Fruit fly (Drosophila melanogaster) whole organism, embryonic: Measurements from ENCODE around the gene Scox.

Source experiments
- CG10209 ChIP-seq: fragments of 200-800 bp; sonication (Bioruptor generic); optimal IDR thresholded peaks from 3 replicates; lab custom pipeline; 2017; ENCODE audit warnings: missing biosample characterization, mild to moderate bottlenecking, missing genetic modification characterization, missing genetic modification reagents
- CG10431 ChIP-seq: fragments of 200-800 bp; sonication (Bioruptor generic); optimal IDR thresholded peaks from 3 replicates; lab custom pipeline; 2018; ENCODE audit warnings: missing biosample characterization, mild to moderate bottlenecking, missing genetic modification characterization
- CG11093 ChIP-seq: fragments of 200-800 bp; sonication (Bioruptor generic); IDR thresholded peaks from 3 replicates; pipeline ENCODE4 v1.3.6; 2022; ENCODE audit warnings: missing biosample characterization, missing genetic modification characterization
- CG12155 ChIP-seq: fragments of 200-800 bp; sonication (Bioruptor generic); optimal IDR thresholded peaks from 3 replicates; lab custom pipeline; 2016; ENCODE audit warnings: missing biosample characterization, missing genetic modification characterization
- CG1233 ChIP-seq: fragments of 200-800 bp; sonication (Bioruptor generic); optimal IDR thresholded peaks from 4 replicates; lab custom pipeline; 2018; ENCODE audit warnings: missing biosample characterization, mild to moderate bottlenecking, missing genetic modification characterization
- CG12391 ChIP-seq: fragments of 200-800 bp; sonication (Bioruptor generic); optimal IDR thresholded peaks from 3 replicates; lab custom pipeline; 2018; ENCODE audit warnings: missing biosample characterization, mild to moderate bottlenecking, missing genetic modification characterization, moderate library complexity
- CG12942 ChIP-seq: fragments of 200-800 bp; sonication (Bioruptor generic); optimal IDR thresholded peaks from 3 replicates; lab custom pipeline; 2016; ENCODE audit warnings: missing biosample characterization, missing genetic modification characterization
- CG13424 ChIP-seq: fragments of 200-800 bp; sonication (Bioruptor generic); optimal IDR thresholded peaks from 2 replicates; lab custom pipeline; 2019; ENCODE audit warnings: missing biosample characterization, mild to moderate bottlenecking, missing genetic modification characterization, moderate library complexity
- CG15269 ChIP-seq: fragments of 200-800 bp; sonication (Bioruptor generic); optimal IDR thresholded peaks from 2 replicates; lab custom pipeline; 2018; ENCODE audit warnings: missing biosample characterization, mild to moderate bottlenecking, missing genetic modification characterization, moderate library complexity
- CG15601 ChIP-seq: fragments of 200-800 bp; sonication (Bioruptor generic); optimal IDR thresholded peaks from 3 replicates; lab custom pipeline; 2019; ENCODE audit warnings: missing biosample characterization, mild to moderate bottlenecking, missing genetic modification characterization, moderate library complexity
- CG1647 ChIP-seq: fragments of 200-800 bp; sonication (Bioruptor generic); optimal IDR thresholded peaks from 3 replicates; lab custom pipeline; 2016; ENCODE audit warnings: missing biosample characterization, missing genetic modification characterization
- CG17912 ChIP-seq: fragments of 200-800 bp; sonication (Bioruptor generic); optimal IDR thresholded peaks from 2 replicates; lab custom pipeline; 2018; ENCODE audit warnings: missing biosample characterization, mild to moderate bottlenecking, missing genetic modification characterization
- CG18476 ChIP-seq: fragments of 200-800 bp; sonication (Bioruptor generic); optimal IDR thresholded peaks from 2 replicates; lab custom pipeline; 2016; ENCODE audit warnings: missing biosample characterization, mild to moderate bottlenecking, missing genetic modification characterization
- CG18599 ChIP-seq: fragments of 200-800 bp; sonication (Bioruptor generic); optimal IDR thresholded peaks from 3 replicates; lab custom pipeline; 2017; ENCODE audit warnings: missing biosample characterization, missing genetic modification characterization, mild to moderate bottlenecking, moderate library complexity, missing genetic modification reagents
- CG30431 ChIP-seq: fragments of 200-800 bp; sonication (Bioruptor generic); optimal IDR thresholded peaks from 2 replicates; lab custom pipeline; 2017; ENCODE audit warnings: missing biosample characterization, missing genetic modification characterization
- CG32767 ChIP-seq: fragments of 200-800 bp; sonication (Bioruptor generic); IDR thresholded peaks from 2 replicates; pipeline ENCODE4 v1.3.6; 2022; ENCODE audit warnings: missing biosample characterization, missing genetic modification characterization
- CG32772 ChIP-seq: fragments of 200-800 bp; sonication (Bioruptor generic); IDR thresholded peaks from 2 replicates; pipeline ENCODE4 v1.3.6; 2022; ENCODE audit warnings: missing biosample characterization, missing genetic modification characterization
- CG3838 ChIP-seq: fragments of 200-800 bp; sonication (Bioruptor generic); optimal IDR thresholded peaks from 3 replicates; lab custom pipeline; 2016; ENCODE audit warnings: missing biosample characterization, missing genetic modification characterization
- CG5180 ChIP-seq: fragments of 200-800 bp; sonication (Bioruptor generic); optimal IDR thresholded peaks from 3 replicates; lab custom pipeline; 2017; ENCODE audit warnings: missing biosample characterization, missing genetic modification characterization, mild to moderate bottlenecking, moderate library complexity, missing genetic modification reagents
- CG5953 ChIP-seq: fragments of 200-800 bp; sonication (Bioruptor generic); IDR thresholded peaks from 2 replicates; pipeline ENCODE4 v1.3.6; 2022; ENCODE audit warnings: missing biosample characterization, missing genetic modification characterization
- CG7357 ChIP-seq: fragments of 200-800 bp; sonication (Bioruptor generic); IDR thresholded peaks from 3 replicates; pipeline ENCODE4 v1.3.6; 2022; ENCODE audit warnings: missing biosample characterization, missing genetic modification characterization
- CG7963 ChIP-seq: fragments of 200-800 bp; sonication (Bioruptor generic); IDR thresholded peaks from 3 replicates; pipeline ENCODE4 v1.3.6; 2022; ENCODE audit warnings: missing biosample characterization, missing genetic modification characterization; ENCODE audit not compliant: partially characterized antibody
- CG8290 ChIP-seq, 3 experiments: fragments of 200-800 bp; sonication (Bioruptor generic); optimal IDR thresholded peaks; 2 replicates each; lab custom pipeline; 2016 to 2019; ENCODE audit warnings: missing biosample characterization in 3 of 3, missing genetic modification characterization in 3 of 3, mild to moderate bottlenecking in 2 of 3, moderate library complexity in 1 of 3
- Dip3 ChIP-seq: fragments of 200-800 bp; sonication (Bioruptor generic); optimal IDR thresholded peaks from 3 replicates; lab custom pipeline; 2016; ENCODE audit warnings: missing biosample characterization, missing genetic modification characterization
- Doc3 ChIP-seq: fragments of 200-800 bp; sonication (Bioruptor generic); IDR thresholded peaks from 3 replicates; pipeline ENCODE4 v1.3.6; 2022; ENCODE audit warnings: missing biosample characterization, missing genetic modification characterization; ENCODE audit not compliant: partially characterized antibody
- E2f1 ChIP-seq: fragments of 200-800 bp; sonication (Bioruptor generic); IDR thresholded peaks from 2 replicates; pipeline ENCODE4 v1.3.6; 2022; ENCODE audit warnings: missing biosample characterization, missing genetic modification characterization
- HLHmδ ChIP-seq: fragments of 200-800 bp; sonication (Bioruptor generic); optimal IDR thresholded peaks from 2 replicates; lab custom pipeline; 2018; ENCODE audit warnings: missing biosample characterization, mild to moderate bottlenecking, missing genetic modification characterization, moderate library complexity
- Hr78 ChIP-seq, 2 experiments: fragments of 200-800 bp in 1 of 2; fragments of >200 bp in 1 of 2; sonication (Bioruptor generic) in 1 of 2; optimal IDR thresholded peaks; 2 replicates each; lab custom pipeline; 2017 to 2019; ENCODE audit warnings: missing biosample characterization in 2 of 2, missing genetic modification characterization in 2 of 2, mild to moderate bottlenecking in 1 of 2, moderate library complexity in 1 of 2
- Hsf ChIP-seq: fragments of 200-800 bp; sonication (Bioruptor generic); optimal IDR thresholded peaks from 3 replicates; lab custom pipeline; 2016; ENCODE audit warnings: missing biosample characterization, missing genetic modification characterization
- Kr ChIP-seq: fragments of 200-800 bp; sonication (Bioruptor generic); optimal IDR thresholded peaks from 2 replicates; lab custom pipeline; 2017; ENCODE audit warnings: missing biosample characterization, mild to moderate bottlenecking, missing genetic modification characterization
- NC2β ChIP-seq: fragments of 200-800 bp; sonication (Bioruptor generic); optimal IDR thresholded peaks from 2 replicates; lab custom pipeline; 2016; ENCODE audit warnings: missing biosample characterization, missing genetic modification characterization
- NK7.1 ChIP-seq: fragments of 200-800 bp; sonication (Bioruptor generic); optimal IDR thresholded peaks from 3 replicates; lab custom pipeline; 2016; ENCODE audit warnings: missing biosample characterization, missing genetic modification characterization
- Nf-YA ChIP-seq: fragments of 200-800 bp; sonication (Bioruptor generic); IDR thresholded peaks from 2 replicates; pipeline ENCODE4 v1.3.6; 2022; ENCODE audit warnings: missing biosample characterization, missing genetic modification characterization
- Opbp ChIP-seq: fragments of 200-800 bp; sonication (Bioruptor generic); IDR thresholded peaks from 3 replicates; pipeline ENCODE4 v1.3.6; 2022; ENCODE audit warnings: missing biosample characterization, missing genetic modification characterization; ENCODE audit not compliant: partially characterized antibody
- Xrp1 ChIP-seq: fragments of 200-800 bp; sonication (Bioruptor generic); IDR thresholded peaks from 2 replicates; pipeline ENCODE4 v1.3.6; 2022; ENCODE audit warnings: missing biosample characterization, missing genetic modification characterization
- chn ChIP-seq: fragments of 200-800 bp; sonication (Bioruptor generic); optimal IDR thresholded peaks from 2 replicates; lab custom pipeline; 2016; ENCODE audit warnings: missing biosample characterization, missing genetic modification characterization
- crc ChIP-seq: fragments of 200-800 bp; sonication (Bioruptor generic); optimal IDR thresholded peaks from 2 replicates; lab custom pipeline; 2016; ENCODE audit warnings: missing biosample characterization, missing genetic modification characterization
- crp ChIP-seq, 2 experiments: fragments of 200-800 bp; sonication (Bioruptor generic); optimal IDR thresholded peaks; 2 replicates in 1 of 2; 3 replicates in 1 of 2; lab custom pipeline; 2017; ENCODE audit warnings: missing biosample characterization in 2 of 2, missing genetic modification characterization in 2 of 2, mild to moderate bottlenecking in 1 of 2, moderate library complexity in 1 of 2
- cwo ChIP-seq: fragments of 200-800 bp; sonication (Bioruptor generic); optimal IDR thresholded peaks from 3 replicates; lab custom pipeline; 2017; ENCODE audit warnings: missing biosample characterization, missing genetic modification characterization, mild to moderate bottlenecking, moderate library complexity, missing genetic modification reagents
- en ChIP-seq: fragments of 200-800 bp; sonication (Bioruptor generic); optimal IDR thresholded peaks from 2 replicates; lab custom pipeline; 2016; ENCODE audit warnings: missing biosample characterization, missing genetic modification characterization
- hkb ChIP-seq, 2 experiments: fragments of 200-800 bp in 1 of 2; fragments of >200 bp in 1 of 2; sonication (Bioruptor generic) in 1 of 2; IDR thresholded peaks in 1 of 2; optimal IDR thresholded peaks in 1 of 2; 2 replicates each; pipeline versions ENCODE4 v1.3.6 to Lab custom; 2017 to 2022; ENCODE audit warnings: missing biosample characterization in 1 of 2, missing genetic modification characterization in 1 of 2
- hth ChIP-seq: fragments of >200 bp; optimal IDR thresholded peaks from 2 replicates; lab custom pipeline; 2017; ENCODE audit warnings: inconsistent platforms
- jing ChIP-seq: fragments of 200-800 bp; sonication (Bioruptor generic); optimal IDR thresholded peaks from 2 replicates; lab custom pipeline; 2018; ENCODE audit warnings: missing biosample characterization, mild to moderate bottlenecking, missing genetic modification characterization
- klu ChIP-seq: fragments of 200-800 bp; sonication (Bioruptor generic); IDR thresholded peaks from 2 replicates; pipeline ENCODE4 v1.3.6; 2022; ENCODE audit warnings: missing biosample characterization, missing genetic modification characterization
- nom ChIP-seq: fragments of 200-800 bp; sonication (Bioruptor generic); optimal IDR thresholded peaks from 2 replicates; lab custom pipeline; 2017; ENCODE audit warnings: missing biosample characterization, missing genetic modification characterization, mild to moderate bottlenecking, moderate library complexity, missing genetic modification reagents
- salm ChIP-seq: fragments of 200-800 bp; sonication (Bioruptor generic); optimal IDR thresholded peaks from 2 replicates; lab custom pipeline; 2018; ENCODE audit warnings: missing biosample characterization, mild to moderate bottlenecking, missing genetic modification characterization
- sd ChIP-seq: fragments of 200-800 bp; sonication (Bioruptor generic); optimal IDR thresholded peaks from 3 replicates; lab custom pipeline; 2018; ENCODE audit warnings: missing biosample characterization, mild to moderate bottlenecking, missing genetic modification characterization, moderate library complexity
- sisA ChIP-seq: fragments of 200-800 bp; sonication (Bioruptor generic); IDR thresholded peaks from 2 replicates; pipeline ENCODE4 v1.3.6; 2022; ENCODE audit warnings: missing biosample characterization, missing genetic modification characterization
- sr ChIP-seq: fragments of 200-800 bp; sonication (Bioruptor generic); IDR thresholded peaks from 3 replicates; pipeline ENCODE4 v1.3.6; 2022; ENCODE audit warnings: missing biosample characterization, missing genetic modification characterization

Gene Scox

dm6 chr2L:5010784-5011260 lies 42.1 kb upstream of the Scox start, which contains the start of the genes CG31917, Tfb5 and SelT (continued):
- TF ChIP-seq CG18476 (GFP tag; lab: Kevin White, UChicago) (peak; percentile 17), CG18599 (GFP tag; lab: Kevin White, UChicago) (peak; percentile 43), cwo (GFP tag; lab: Kevin White, UChicago) (peak; percentile 28), chn (GFP tag; lab: Kevin White, UChicago) (peak; percentile 9), CG13424 (tag; lab: Kevin White, UChicago) (peak; percentile 70), sisA (peak; percentile 59; the same call in 1 of the 2 replicates), CG32772 (GFP tag; lab: Robert Waterston, UW) (no peak), CG15601 (tag; lab: Kevin White, UChicago) (peak; percentile 58), CG11093 (GFP tag; lab: Robert Waterston, UW) (no peak), CG12155 (peak; percentile 66), sd (peak; percentile 91), CG10209 (GFP tag; lab: Kevin White, UChicago) (peak; percentile 41), salm (tag; lab: Kevin White, UChicago) (peak; percentile 10), CG3838 (GFP tag; lab: Kevin White, UChicago) (peak; percentile 38), CG32767 (GFP tag; lab: Robert Waterston, UW) (no peak), jing (GFP tag; lab: Kevin White, UChicago) (no peak), crc (GFP tag; lab: Kevin White, UChicago) (no peak), CG1233 (GFP tag; lab: Kevin White, UChicago) (peak; percentile 46), crp (GFP tag; optimal IDR thresholded peaks at IDR 0.05; lab: Kevin White, UChicago) (no peak), Dip3 (peak; percentile 29), hkb (optimal IDR thresholded peaks at IDR 0.05; lab: Kevin White, UChicago) (no peak), hkb (GFP tag; IDR thresholded peaks at IDR 0.05; lab: Robert Waterston, UW) (0 out of 2 replicates have a peak, but pooled peaks have one; percentile 15), CG5180 (GFP tag; lab: Kevin White, UChicago) (no peak), CG17912 (GFP tag; lab: Kevin White, UChicago) (no peak), Hr78 (GFP tag; optimal IDR thresholded peaks at IDR 0.05; lab: Kevin White, UChicago) (peak in 1 of 2 experiments; percentile 18), Nf-YA (GFP tag; lab: Robert Waterston, UW) (no peak), CG12391 (tag; lab: Kevin White, UChicago) (peak; percentile 82), CG5953 (GFP tag; lab: Robert Waterston, UW) (no peak), CG15269 (no peak), CG8290 (GFP tag; optimal IDR thresholded peaks at IDR 0.05; lab: Kevin White, UChicago) (peak; percentile 64), CG8290 (tag; optimal IDR thresholded peaks at IDR 0.05; lab: Kevin White, UChicago) (no peak), CG1647 (GFP tag; lab: Kevin White, UChicago) (peak; percentile 35), nom (GFP tag; lab: Kevin White, UChicago) (no peak), sr (GFP tag; lab: Robert Waterston, UW) (no peak), Doc3 (GFP tag; lab: Robert Waterston, UW) (peak; percentile 83), CG7357 (GFP tag; lab: Robert Waterston, UW) (no peak), en (no peak), CG7963 (no peak), CG10431 (GFP tag; lab: Kevin White, UChicago) (no peak), E2f1 (GFP tag; lab: Robert Waterston, UW) (no peak), HLHmδ (GFP tag; lab: Kevin White, UChicago) (no peak), CG30431 (GFP tag; lab: Kevin White, UChicago) (no peak), Xrp1 (GFP tag; lab: Robert Waterston, UW) (peak; percentile 43; the same call in 1 of the 2 replicates), NC2β (peak; percentile 68), Kr (GFP tag; lab: Kevin White, UChicago) (no peak), NK7.1 (GFP tag; lab: Kevin White, UChicago) (no peak), Opbp (GFP tag; lab: Robert Waterston, UW) (no peak), klu (GFP tag; lab: Robert Waterston, UW) (no peak), hth (no peak), Hsf (GFP tag; lab: Kevin White, UChicago) (peak; percentile 73), CG12942 (GFP tag; lab: Kevin White, UChicago) (peak; percentile 59)
